Fruit fly (Drosophila melanogaster): ENCODE data around the gene CG13994.

The CG13994 gene

DNA sequence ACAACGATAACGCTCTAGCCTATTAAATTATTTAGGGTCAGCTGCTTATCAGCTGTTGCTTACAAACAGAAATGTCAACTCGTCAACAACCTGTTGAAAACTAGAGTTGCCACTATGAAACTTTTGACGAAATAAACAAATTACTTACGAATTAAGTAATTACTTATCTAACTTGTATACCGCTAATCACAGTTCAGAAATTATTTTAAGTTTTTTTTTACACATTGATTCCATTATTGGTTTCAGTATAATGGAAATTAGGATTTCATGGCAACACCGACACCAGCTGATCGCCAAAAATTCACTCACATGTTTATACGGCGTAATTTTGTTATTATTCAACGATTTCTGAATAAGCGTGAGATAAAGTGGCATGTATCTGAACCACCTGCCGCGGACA lies 25.0 kb upstream of the CG13994 start, which contains the start of the genes CG9117 and CG31643:
CG9117 (minus strand) TSS at position 73 of the 400 bp plus-strand sequence.
CG31643 (plus strand) TSS at position 288 of the 400 bp plus-strand sequence.
- TF ChIP-seq tai (GFP tag; optimal IDR thresholded peaks at IDR 0.05) (no peak), Hr83 (GFP tag; optimal IDR thresholded peaks at IDR 0.05; ENCODE audit: poor library complexity, severe bottlenecking) (peak; percentile 15), usp (GFP tag; optimal IDR thresholded peaks at IDR 0.05) (no peak), Dif (GFP tag; optimal IDR thresholded peaks at IDR 0.05; ENCODE audit: partially characterized antibody) (no peak), fru (GFP tag; optimal IDR thresholded peaks at IDR 0.05) (no peak), psq (GFP tag; optimal IDR thresholded peaks at IDR 0.05) (peak; percentile 59), Rel (GFP tag; optimal IDR thresholded peaks at IDR 0.05) (no peak), Rel (tag; optimal IDR thresholded peaks at IDR 0.05) (peak; percentile 39), dsf (GFP tag; optimal IDR thresholded peaks at IDR 0.05; ENCODE audit: borderline replicate concordance) (no peak), Myc (optimal IDR thresholded peaks at IDR 0.05) (no peak), Hnf4 (GFP tag; optimal IDR thresholded peaks at IDR 0.05) (no peak), GATAd (GFP tag; optimal IDR thresholded peaks at IDR 0.05) (peak; percentile 65), brk (GFP tag; optimal IDR thresholded peaks at IDR 0.05) (no peak), Jra (GFP tag; optimal IDR thresholded peaks at IDR 0.05) (no peak), woc (GFP tag; optimal IDR thresholded peaks at IDR 0.05) (no peak), lola (GFP tag; optimal IDR thresholded peaks at IDR 0.05) (no peak), N (GFP tag; optimal IDR thresholded peaks at IDR 0.05) (no peak), Abd-B (GFP tag; optimal IDR thresholded peaks at IDR 0.05) (no peak), jim (GFP tag; optimal IDR thresholded peaks at IDR 0.05) (no peak), dmrt93B (GFP tag; optimal IDR thresholded peaks at IDR 0.05) (no peak), dl (GFP tag; optimal IDR thresholded peaks at IDR 0.05; ENCODE audit: insufficient read depth in 1 of 2, partially characterized antibody in 2 of 2) (no peak), sv (GFP tag; optimal IDR thresholded peaks at IDR 0.05) (peak; percentile 48), CG32264 (GFP tag; optimal IDR thresholded peaks at IDR 0.05) (peak; percentile 18), Sp1 (GFP tag; optimal IDR thresholded peaks at IDR 0.05) (peak; percentile 63), CrebA (GFP tag; optimal IDR thresholded peaks at IDR 0.05; ENCODE audit: borderline replicate concordance) (no peak), Dfd (GFP tag; optimal IDR thresholded peaks at IDR 0.05) (no peak), pan (optimal IDR thresholded peaks at IDR 0.05) (no peak), rgr (GFP tag; optimal IDR thresholded peaks at IDR 0.05) (peak; percentile 79), h (GFP tag; optimal IDR thresholded peaks at IDR 0.05) (peak; percentile 83), foxo (GFP tag; optimal IDR thresholded peaks at IDR 0.05) (peak in 1 of 2 experiments; percentile 86), br (GFP tag; optimal IDR thresholded peaks at IDR 0.05) (no peak), OdsH (GFP tag; optimal IDR thresholded peaks at IDR 0.05) (peak; percentile 77), Vsx2 (GFP tag; optimal IDR thresholded peaks at IDR 0.05; ENCODE audit: partially characterized antibody) (no peak), Mio (GFP tag; optimal IDR thresholded peaks at IDR 0.05) (no peak), HLH106 (tag; optimal IDR thresholded peaks at IDR 0.05) (peak; percentile 64), CG9705 (GFP tag; optimal IDR thresholded peaks at IDR 0.05) (peak; percentile 36), sage (GFP tag; optimal IDR thresholded peaks at IDR 0.05) (no peak), ey (GFP tag; optimal IDR thresholded peaks at IDR 0.05) (peak; percentile 76), Hr78 (GFP tag; optimal IDR thresholded peaks at IDR 0.05) (no peak)

dm6 chr2L:6045484-6045883 lies 17.3 kb upstream of the CG13994 start:
- no peak for TF ChIP-seq ey (GFP tag; optimal IDR thresholded peaks at IDR 0.05)
- no peak for TF ChIP-seq Jra (GFP tag; optimal IDR thresholded peaks at IDR 0.05)
- no peak for TF ChIP-seq foxo (GFP tag; optimal IDR thresholded peaks at IDR 0.05)
- TF ChIP-seq N (GFP tag; optimal IDR thresholded peaks at IDR 0.05) = no peak
- TF ChIP-seq brk (GFP tag; optimal IDR thresholded peaks at IDR 0.05) = no peak
- TF ChIP-seq Hr83 (GFP tag; optimal IDR thresholded peaks at IDR 0.05; ENCODE audit: poor library complexity, severe bottlenecking) = no peak
- TF ChIP-seq br (GFP tag; optimal IDR thresholded peaks at IDR 0.05) = no peak
- no peak for TF ChIP-seq dsf (GFP tag; optimal IDR thresholded peaks at IDR 0.05; ENCODE audit: borderline replicate concordance)
- no peak for TF ChIP-seq sv (GFP tag; optimal IDR thresholded peaks at IDR 0.05)
- no peak for TF ChIP-seq lola (GFP tag; optimal IDR thresholded peaks at IDR 0.05)
- TF ChIP-seq Mio (GFP tag; optimal IDR thresholded peaks at IDR 0.05) = no peak
- TF ChIP-seq Rel (GFP tag; optimal IDR thresholded peaks at IDR 0.05) = no peak
- no peak for TF ChIP-seq Rel (tag; optimal IDR thresholded peaks at IDR 0.05)
- TF ChIP-seq pan (optimal IDR thresholded peaks at IDR 0.05) = no peak
- no peak for TF ChIP-seq Myc (optimal IDR thresholded peaks at IDR 0.05)
- no peak for TF ChIP-seq GATAd (GFP tag; optimal IDR thresholded peaks at IDR 0.05)
